Worm (Caenorhabditis elegans): ENCODE measurements around the gene glb-3.

Gene glb-3

DNA sequence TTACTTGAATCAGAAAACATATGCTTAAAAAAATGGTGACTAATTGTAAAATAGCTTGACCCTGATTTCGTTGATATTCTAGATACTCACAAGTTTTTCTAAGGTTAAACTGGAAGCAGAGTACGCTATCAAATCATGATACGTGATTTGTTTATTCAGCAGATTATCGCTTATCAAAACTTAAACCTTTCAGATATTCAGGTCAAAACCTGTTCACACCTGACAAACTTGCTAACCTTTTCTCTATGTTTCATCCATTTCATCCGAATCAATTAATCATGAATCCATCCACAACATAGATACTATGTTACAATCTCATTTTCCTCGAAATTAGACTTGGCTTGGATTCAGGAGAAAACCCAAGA is 13.4 kb downstream of the glb-3 start:
- TF ChIP-seq B0310.2 (tag; optimal IDR thresholded peaks at IDR 0.05) (no peak), aly-1 (tag; optimal IDR thresholded peaks at IDR 0.05) (no peak)

- TF ChIP-seq ceh-13 (GFP tag; optimal IDR thresholded peaks at IDR 0.05) (no peak), B0310.2 (tag; optimal IDR thresholded peaks at IDR 0.05) (no peak), pes-1 (GFP tag; IDR thresholded peaks at IDR 0.05) (no peak), hnd-1 (tag; optimal IDR thresholded peaks at IDR 0.05) (no peak), F13C5.2 (tag; optimal IDR thresholded peaks at IDR 0.05) (no peak), hmg-4 (GFP tag; optimal IDR thresholded peaks at IDR 0.05) (no peak), tbx-37 (GFP tag; conservative IDR thresholded peaks at IDR 0.05) (no peak), ceh-36 (tag; optimal IDR thresholded peaks at IDR 0.05) (no peak), aly-1 (tag; optimal IDR thresholded peaks at IDR 0.05) (no peak), flt-1 (GFP tag; IDR thresholded peaks at IDR 0.05) (no peak)
Observed at ce11 chrV:11148971-11149370, 14.6 kb downstream of the glb-3 start.

- no peak for TF ChIP-seq ceh-36 (tag; optimal IDR thresholded peaks at IDR 0.05)
- no peak for TF ChIP-seq hmbx-1 (tag; optimal IDR thresholded peaks at IDR 0.05)
- TF ChIP-seq tbx-11 (GFP tag; IDR thresholded peaks at IDR 0.05): no peak
- TF ChIP-seq tbx-37 (GFP tag; conservative IDR thresholded peaks at IDR 0.05): no peak
- TF ChIP-seq hmg-4 (GFP tag; optimal IDR thresholded peaks at IDR 0.05): no peak
- TF ChIP-seq ama-1 (optimal IDR thresholded peaks at IDR 0.05): no peak
Observed at ce11 chrV:11149405-11149804, 15.0 kb downstream of the glb-3 start, which contains the start of gene T19C4.1. T19C4.1 (plus strand) TSS chrV:11149705.

ce11 chrV:11152333-11152732 is 17.9 kb downstream of the glb-3 start, which contains the start of gene srg-39:
srg-39 (minus strand) TSS chrV:11152433.
- no peak for TF ChIP-seq sea-1 (GFP tag; conservative IDR thresholded peaks at IDR 0.05)
- no peak for TF ChIP-seq hmbx-1 (tag; optimal IDR thresholded peaks at IDR 0.05)
- TF ChIP-seq pes-1 (GFP tag; IDR thresholded peaks at IDR 0.05): no peak
- TF ChIP-seq aly-1 (tag; optimal IDR thresholded peaks at IDR 0.05): no peak
- TF ChIP-seq flt-1 (GFP tag; IDR thresholded peaks at IDR 0.05): no peak
- TF ChIP-seq hnd-1 (tag; optimal IDR thresholded peaks at IDR 0.05): no peak
- TF ChIP-seq ceh-36 (tag; optimal IDR thresholded peaks at IDR 0.05): no peak
- TF ChIP-seq F13C5.2 (tag; optimal IDR thresholded peaks at IDR 0.05): no peak
- TF ChIP-seq ets-7 (tag; optimal IDR thresholded peaks at IDR 0.05): no peak
- no peak for TF ChIP-seq tbx-37 (GFP tag; conservative IDR thresholded peaks at IDR 0.05)

ce11 chrV:11155553-11155952 is 21.2 kb downstream of the glb-3 start, which contains the start of gene srg-38:
srg-38 (minus strand) TSS chrV:11155653.
- TF ChIP-seq flt-1 (GFP tag; IDR thresholded peaks at IDR 0.05) (no peak), tra-4 (tag; optimal IDR thresholded peaks at IDR 0.05) (no peak), F13C5.2 (tag; optimal IDR thresholded peaks at IDR 0.05) (no peak), scrt-1 (GFP tag; IDR thresholded peaks at IDR 0.05) (no peak), ceh-36 (tag; optimal IDR thresholded peaks at IDR 0.05) (no peak), ets-7 (tag; optimal IDR thresholded peaks at IDR 0.05) (no peak), hnd-1 (tag; optimal IDR thresholded peaks at IDR 0.05) (no peak), B0310.2 (tag; optimal IDR thresholded peaks at IDR 0.05) (no peak), tbx-37 (GFP tag; conservative IDR thresholded peaks at IDR 0.05) (no peak), hmg-4 (GFP tag; optimal IDR thresholded peaks at IDR 0.05) (no peak), ceh-13 (GFP tag; optimal IDR thresholded peaks at IDR 0.05) (no peak), aly-1 (tag; optimal IDR thresholded peaks at IDR 0.05) (no peak), pes-1 (GFP tag; IDR thresholded peaks at IDR 0.05) (no peak), ama-1 (optimal IDR thresholded peaks at IDR 0.05) (no peak), tbx-11 (GFP tag; IDR thresholded peaks at IDR 0.05) (no peak), hmbx-1 (tag; optimal IDR thresholded peaks at IDR 0.05) (no peak), sea-1 (GFP tag; conservative IDR thresholded peaks at IDR 0.05) (no peak)

DNA sequence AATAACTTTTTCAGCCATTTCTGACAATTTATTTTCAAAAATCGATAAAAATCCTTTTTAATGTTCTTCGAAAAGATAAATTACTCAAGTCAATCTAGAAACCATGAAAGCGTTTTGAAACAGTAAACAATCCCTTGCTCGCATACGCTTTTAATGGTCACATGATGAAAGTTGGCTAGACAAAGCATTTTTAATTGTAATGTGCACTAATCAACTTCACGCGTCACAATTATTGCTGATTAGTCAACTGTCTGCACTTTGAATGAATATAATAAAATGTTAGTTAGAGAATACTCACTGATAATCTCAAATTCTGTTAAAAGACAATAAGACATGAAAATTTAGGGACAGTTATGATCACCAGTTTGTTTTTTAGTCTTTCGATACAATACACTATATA is 22.2 kb downstream of the glb-3 start:
- TF ChIP-seq ama-1 (optimal IDR thresholded peaks at IDR 0.05): no peak
- no peak for TF ChIP-seq hmg-4 (GFP tag; optimal IDR thresholded peaks at IDR 0.05)
- TF ChIP-seq aly-1 (tag; optimal IDR thresholded peaks at IDR 0.05): no peak
- no peak for TF ChIP-seq ets-7 (tag; optimal IDR thresholded peaks at IDR 0.05)
- TF ChIP-seq hmbx-1 (tag; optimal IDR thresholded peaks at IDR 0.05): no peak

ce11 chrV:11157947-11158346 is 23.6 kb downstream of the glb-3 start, which contains the start of gene srg-42:
srg-42 (minus strand) TSS chrV:11158047.
- TF ChIP-seq F13C5.2 (tag; optimal IDR thresholded peaks at IDR 0.05): no peak
- TF ChIP-seq ceh-36 (tag; optimal IDR thresholded peaks at IDR 0.05): no peak
- no peak for TF ChIP-seq ets-7 (tag; optimal IDR thresholded peaks at IDR 0.05)

DNA sequence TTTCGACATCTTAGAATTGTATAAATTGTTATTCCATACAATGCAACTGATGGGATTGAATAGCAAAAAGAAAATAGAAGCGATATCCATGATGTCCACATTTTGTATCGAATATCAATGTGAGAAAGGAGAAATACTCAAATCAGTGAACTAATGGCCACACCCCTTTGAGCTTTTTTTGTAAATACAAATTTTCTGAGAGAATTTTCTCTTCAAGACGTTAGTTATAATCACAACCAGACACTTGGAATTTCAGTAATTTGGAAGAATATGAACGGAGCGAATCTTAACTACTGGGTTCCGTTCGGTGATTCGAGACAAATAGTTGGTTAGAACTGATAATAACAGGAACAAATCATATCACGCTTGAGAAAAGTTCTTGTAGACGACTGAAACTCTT is 27.4 kb downstream of the glb-3 start, which contains the start of gene srg-41:
Gene srg-41, minus strand, starts transcription at position 101 of the 400 bp plus-strand sequence.
- TF ChIP-seq B0310.2 (tag; optimal IDR thresholded peaks at IDR 0.05) (no peak), scrt-1 (GFP tag; IDR thresholded peaks at IDR 0.05) (no peak), pes-1 (GFP tag; IDR thresholded peaks at IDR 0.05) (no peak), tbx-37 (GFP tag; conservative IDR thresholded peaks at IDR 0.05) (no peak), F13C5.2 (tag; optimal IDR thresholded peaks at IDR 0.05) (no peak), hmg-4 (GFP tag; optimal IDR thresholded peaks at IDR 0.05) (no peak)

DNA sequence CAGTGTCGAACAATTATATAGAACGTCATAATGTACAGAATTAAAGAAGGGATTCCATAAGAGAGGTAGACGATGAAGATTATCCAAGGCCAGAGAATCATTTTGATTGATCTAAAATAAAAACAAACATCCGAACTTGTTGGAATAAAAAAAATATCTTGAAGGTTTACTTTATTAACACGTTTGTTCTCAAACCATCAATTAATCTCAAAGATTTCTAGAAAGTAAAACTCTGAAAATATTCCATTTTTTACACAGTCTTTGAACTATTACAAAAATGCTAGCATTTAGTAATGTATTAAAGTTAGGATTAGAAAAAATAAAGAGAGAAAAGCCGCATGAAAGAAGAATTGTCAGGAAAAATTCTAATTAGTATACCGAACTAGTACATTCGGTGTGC is 30.1 kb downstream of the glb-3 start, which contains the start of gene srg-40:
Gene srg-40, minus strand, starts transcription at position 101 of the 400 bp plus-strand sequence.
- TF ChIP-seq aly-1 (tag; optimal IDR thresholded peaks at IDR 0.05) (no peak), ceh-36 (tag; optimal IDR thresholded peaks at IDR 0.05) (no peak), F13C5.2 (tag; optimal IDR thresholded peaks at IDR 0.05) (no peak), hnd-1 (tag; optimal IDR thresholded peaks at IDR 0.05) (no peak), pes-1 (GFP tag; IDR thresholded peaks at IDR 0.05) (no peak), hmg-4 (GFP tag; optimal IDR thresholded peaks at IDR 0.05) (no peak), tbx-37 (GFP tag; conservative IDR thresholded peaks at IDR 0.05) (no peak), ceh-13 (GFP tag; optimal IDR thresholded peaks at IDR 0.05) (no peak), scrt-1 (GFP tag; IDR thresholded peaks at IDR 0.05) (no peak), ama-1 (optimal IDR thresholded peaks at IDR 0.05) (no peak), tbx-11 (GFP tag; IDR thresholded peaks at IDR 0.05) (no peak), hmbx-1 (tag; optimal IDR thresholded peaks at IDR 0.05) (no peak), B0310.2 (tag; optimal IDR thresholded peaks at IDR 0.05) (no peak)
